Fruit fly (Drosophila melanogaster): Measurements from ENCODE around the gene bif.

bif gene

dm6 chrX:11679461-11679860 lies 691 bp downstream of the bif start (continued):
- TF ChIP-seq Optix (GFP tag; IDR thresholded peaks at IDR 0.05) (no peak), bbx (GFP tag; IDR thresholded peaks at IDR 0.05; ENCODE audit: partially characterized antibody) (0 out of 2 replicates have a peak, but pooled peaks have one; percentile 16), Deaf1 (tag; optimal IDR thresholded peaks at IDR 0.05) (peak; percentile 67), dimm (GFP tag; IDR thresholded peaks at IDR 0.05) (no peak), Max (GFP tag; optimal IDR thresholded peaks at IDR 0.05) (no peak), CG12769 (tag; optimal IDR thresholded peaks at IDR 0.05) (no peak), D19B (GFP tag; optimal IDR thresholded peaks at IDR 0.05) (no peak), CG1024 (GFP tag; IDR thresholded peaks at IDR 0.05) (no peak), corto (GFP tag; optimal IDR thresholded peaks at IDR 0.05) (no peak), CG12391 (tag; optimal IDR thresholded peaks at IDR 0.05) (no peak), Med (GFP tag) (peak; percentile 44), CG10431 (GFP tag; optimal IDR thresholded peaks at IDR 0.05) (no peak), gfzf (GFP tag; optimal IDR thresholded peaks at IDR 0.05) (no peak), CG10147 (GFP tag; optimal IDR thresholded peaks at IDR 0.05) (no peak), fd102C (GFP tag; optimal IDR thresholded peaks at IDR 0.05) (no peak), CG10321 (GFP tag; IDR thresholded peaks at IDR 0.05) (no peak), CG14860 (GFP tag; IDR thresholded peaks at IDR 0.05; ENCODE audit: partially characterized antibody) (no peak), cwo (GFP tag; optimal IDR thresholded peaks at IDR 0.05) (no peak), CG32532 (GFP tag; IDR thresholded peaks at IDR 0.05) (no peak), CG4617 (GFP tag; optimal IDR thresholded peaks at IDR 0.05; ENCODE audit: borderline replicate concordance) (no peak), dysf (GFP tag; IDR thresholded peaks at IDR 0.05) (no peak), CHES-1-like (GFP tag; optimal IDR thresholded peaks at IDR 0.05) (no peak), CG7745 (tag; optimal IDR thresholded peaks at IDR 0.05) (no peak), Blimp-1 (GFP tag; optimal IDR thresholded peaks at IDR 0.05) (no peak), CG12104 (GFP tag; optimal IDR thresholded peaks at IDR 0.05) (no peak), peb (GFP tag; IDR thresholded peaks at IDR 0.05) (no peak), MBD-R2 (GFP tag; IDR thresholded peaks at IDR 0.05) (peak; percentile 26; the same call in 1 of the 2 replicates), gt (GFP tag; IDR thresholded peaks at IDR 0.05) (no peak), org-1 (GFP tag; optimal IDR thresholded peaks at IDR 0.05) (no peak), Rfx (GFP tag; IDR thresholded peaks at IDR 0.05) (no peak), bowl (GFP tag; IDR thresholded peaks at IDR 0.05) (no peak), Chrac-16 (GFP tag; optimal IDR thresholded peaks at IDR 0.05) (no peak), emc (GFP tag; optimal IDR thresholded peaks at IDR 0.05) (no peak), gsb (GFP tag; IDR thresholded peaks at IDR 0.05) (no peak), Trl (optimal IDR thresholded peaks at IDR 0.05) (peak in 1 of 2 experiments; percentile 13), Trl (GFP tag; optimal IDR thresholded peaks at IDR 0.05) (no peak), CG17912 (GFP tag; optimal IDR thresholded peaks at IDR 0.05) (no peak), dmrt99B (tag; optimal IDR thresholded peaks at IDR 0.05) (no peak), CG8281 (tag; optimal IDR thresholded peaks at IDR 0.05) (no peak), ftz-f1 (GFP tag; optimal IDR thresholded peaks at IDR 0.05) (no peak), CG12942 (GFP tag; optimal IDR thresholded peaks at IDR 0.05) (no peak), onecut (GFP tag; IDR thresholded peaks at IDR 0.05) (peak; percentile 98), Drgx (GFP tag; IDR thresholded peaks at IDR 0.05) (no peak; the same call in 1 of the 2 replicates), CG2199 (GFP tag; IDR thresholded peaks at IDR 0.05) (no peak), CG2712 (tag; optimal IDR thresholded peaks at IDR 0.05) (no peak), amos (GFP tag; IDR thresholded peaks at IDR 0.05; ENCODE audit: partially characterized antibody) (no peak), cg (GFP tag; optimal IDR thresholded peaks at IDR 0.05) (peak; percentile 83), Dref (GFP tag; IDR thresholded peaks at IDR 0.05) (0 out of 2 replicates have a peak, but pooled peaks have one; percentile 22), vvl (GFP tag; IDR thresholded peaks at IDR 0.05) (peak; percentile 8; the same call in 1 of the 2 replicates), CG10543 (GFP tag; optimal IDR thresholded peaks at IDR 0.05) (no peak), lov (optimal IDR thresholded peaks at IDR 0.05) (no peak), lov (GFP tag; IDR thresholded peaks at IDR 0.05) (no peak)

All from whole organism, embryonic.